Worm (Caenorhabditis elegans) whole organism, L4 larva: ENCODE results near the gene chil-17.

Experiments used
- F37D6.2 ChIP-seq: sonication (generic microtip); optimal IDR thresholded peaks from 2 replicates; lab custom pipeline; 2016; ENCODE audit warnings: mild to moderate bottlenecking, missing genetic modification characterization, missing compliant biosample characterization
- ama-1 ChIP-seq: fragments of 150-350 bp; optimal IDR thresholded peaks from 2 replicates; lab custom pipeline; 2014; ENCODE audit warnings: inconsistent platforms, mixed read lengths
- egl-27 ChIP-seq: sonication (generic microtip); optimal IDR thresholded peaks from 3 replicates; lab custom pipeline; 2017; ENCODE audit warnings: missing biosample characterization, missing genetic modification reagents, missing genetic modification characterization
- madf-9 ChIP-seq: fragments of 200-800 bp; sonication (Bioruptor generic); conservative IDR thresholded peaks from 2 replicates; pipeline ENCODE4 v1.3.6; 2022; ENCODE audit warnings: missing genetic modification reagents, missing genetic modification characterization, missing compliant biosample characterization
- mep-1 ChIP-seq: fragments of 150-350 bp; sonication (generic microtip); optimal IDR thresholded peaks from 3 replicates; lab custom pipeline; 2014; ENCODE audit warnings: missing biosample characterization, missing genetic modification characterization
- nhr-111 ChIP-seq: fragments of 200-800 bp; sonication (Bioruptor generic); optimal IDR thresholded peaks from 2 replicates; lab custom pipeline; 2018; ENCODE audit warnings: mild to moderate bottlenecking, missing genetic modification characterization, missing compliant biosample characterization
- pha-4 ChIP-seq, 2 experiments: fragments of 150-350 bp in 1 of 2; fragments of 200-800 bp in 1 of 2; sonication (Bioruptor generic) in 1 of 2; IDR thresholded peaks in 1 of 2; optimal IDR thresholded peaks in 1 of 2; 2 replicates each; pipeline versions ENCODE4 v1.3.6 to Lab custom; 2014 to 2022; ENCODE audit warnings: missing genetic modification characterization in 2 of 2, missing genetic modification reagents in 2 of 2, missing biosample characterization in 1 of 2, missing compliant biosample characterization in 1 of 2
- zag-1 ChIP-seq: fragments of 150-350 bp; optimal IDR thresholded peaks from 2 replicates; lab custom pipeline; 2014; ENCODE audit warnings: missing biosample characterization, missing genetic modification characterization

DNA sequence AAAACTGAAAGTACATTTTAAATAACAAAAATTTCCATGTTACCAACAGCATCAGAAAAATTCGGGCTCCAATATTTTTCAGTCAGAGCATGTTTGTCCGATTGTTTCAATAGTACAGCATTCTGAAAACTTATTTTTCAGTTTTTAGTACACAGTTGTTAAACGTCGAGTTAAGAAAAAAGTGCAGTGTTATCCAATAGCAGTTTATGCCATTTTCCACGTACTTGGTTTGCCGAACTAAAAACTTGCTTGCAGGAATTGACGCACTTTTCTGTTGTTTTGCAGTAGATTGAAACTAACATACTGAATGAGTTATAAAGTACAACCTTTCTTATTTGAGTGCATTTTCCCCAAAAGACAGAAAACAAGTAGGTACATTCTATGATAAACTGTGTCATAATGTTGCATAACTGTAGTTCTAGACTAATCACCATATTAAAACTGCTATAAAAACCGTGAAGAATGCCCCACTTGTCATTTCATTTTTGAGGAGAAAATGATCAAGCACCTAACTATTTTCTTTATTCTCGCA lies 41.5 kb downstream of the chil-17 start, which contains the start of the genes Y51B9A.14 and Y51B9A.8:
- TF ChIP-seq pha-4 (GFP tag; IDR thresholded peaks at IDR 0.05; lab: Robert Waterston, UW) (no peak), pha-4 (tag; optimal IDR thresholded peaks at IDR 0.05; lab: Kevin White, UChicago) (no peak), madf-9 (GFP tag; lab: Robert Waterston, UW) (no peak), zag-1 (no peak), egl-27 (tag; lab: Kevin White, UChicago) (no peak), F37D6.2 (tag; lab: Kevin White, UChicago) (no peak), nhr-111 (no peak), ama-1 (lab: Kevin White, UChicago) (no peak), mep-1 (tag; lab: Kevin White, UChicago) (no peak)
